Fruit fly (Drosophila melanogaster): ENCODE data around the gene CG31789.

DNA sequence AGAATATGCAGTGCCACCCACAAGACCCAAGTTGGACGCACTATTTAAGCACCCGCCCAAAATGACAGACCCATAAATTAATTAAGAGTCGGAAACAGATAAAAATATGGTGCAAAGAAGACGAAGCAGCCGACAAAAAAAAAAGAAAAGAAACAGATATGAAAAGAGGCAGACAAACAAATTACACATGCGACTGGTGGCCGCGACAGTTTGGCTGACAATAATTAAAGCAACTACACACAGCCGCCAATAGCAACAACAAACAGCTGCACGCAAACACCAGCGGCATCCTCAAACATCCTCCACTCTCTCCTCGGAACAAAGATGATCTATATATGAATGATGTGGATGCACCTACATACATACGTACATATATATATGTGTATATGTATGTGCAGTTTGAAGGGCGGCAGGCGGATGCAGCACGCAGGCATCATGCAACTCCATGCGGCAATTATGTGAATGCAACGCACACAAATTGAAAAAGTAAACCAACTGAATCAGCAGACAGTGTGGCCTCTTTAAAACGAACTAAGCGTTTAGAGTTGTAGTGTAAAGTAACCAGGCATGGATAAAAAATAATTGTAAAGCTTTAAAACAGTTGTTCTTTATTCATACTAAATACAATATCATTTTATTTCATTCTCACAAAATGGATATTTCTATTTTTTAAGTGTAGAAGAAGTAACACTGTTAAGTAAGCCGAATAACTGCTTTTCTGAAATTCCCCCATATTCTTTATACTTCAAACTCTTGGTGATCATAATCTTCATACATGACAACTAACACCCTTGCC lies 42.3 kb downstream of the CG31789 start:
- no peak for TF ChIP-seq Ets97D (GFP tag; optimal IDR thresholded peaks at IDR 0.05)
- peak in 1 of 2 experiments; percentile 48 for TF ChIP-seq dpn (GFP tag; optimal IDR thresholded peaks at IDR 0.05)
- no peak for TF ChIP-seq E2f1 (GFP tag; IDR thresholded peaks at IDR 0.05)
- no peak for TF ChIP-seq CG5245 (GFP tag; optimal IDR thresholded peaks at IDR 0.05)
- TF ChIP-seq repo (GFP tag; optimal IDR thresholded peaks at IDR 0.05): no peak
- no peak for TF ChIP-seq ac (GFP tag; optimal IDR thresholded peaks at IDR 0.05)
- no peak for TF ChIP-seq jing (GFP tag; optimal IDR thresholded peaks at IDR 0.05)
- peak; percentile 62 for TF ChIP-seq Ssrp (tag; optimal IDR thresholded peaks at IDR 0.05)
- no peak for TF ChIP-seq peb (GFP tag; IDR thresholded peaks at IDR 0.05)
- TF ChIP-seq CG3838 (GFP tag; optimal IDR thresholded peaks at IDR 0.05): no peak
- no peak for TF ChIP-seq Dek (tag; optimal IDR thresholded peaks at IDR 0.05)
